Worm (Caenorhabditis elegans) whole organism, L3 larva: Measurements from ENCODE around the gene irld-61.

Source experiments
- R02D3.7 ChIP-seq: fragments of 150-350 bp; optimal IDR thresholded peaks from 2 replicates; lab custom pipeline; 2014; ENCODE audit warnings: missing biosample characterization, missing genetic modification characterization
- ZK546.5 ChIP-seq: sonication (generic microtip); optimal IDR thresholded peaks from 2 replicates; lab custom pipeline; 2017; ENCODE audit warnings: missing biosample characterization, missing genetic modification characterization
- aly-2 ChIP-seq: fragments of 150-350 bp; optimal IDR thresholded peaks from 2 replicates; lab custom pipeline; 2014; ENCODE audit warnings: missing biosample characterization, missing genetic modification characterization
- ama-1 ChIP-seq: fragments of 150-350 bp; optimal IDR thresholded peaks from 2 replicates; lab custom pipeline; 2018
- ceh-16 ChIP-seq: sonication (generic microtip); optimal IDR thresholded peaks from 2 replicates; lab custom pipeline; 2017; ENCODE audit warnings: missing biosample characterization, missing genetic modification characterization
- ceh-28 ChIP-seq: fragments of 150-350 bp; optimal IDR thresholded peaks from 2 replicates; lab custom pipeline; 2014; ENCODE audit warnings: missing biosample characterization, missing genetic modification reagents, missing genetic modification characterization
- ceh-82 ChIP-seq: fragments of 150-350 bp; optimal IDR thresholded peaks from 2 replicates; lab custom pipeline; 2014; ENCODE audit warnings: missing biosample characterization, missing genetic modification characterization
- ceh-9 ChIP-seq: sonication (generic microtip); optimal IDR thresholded peaks from 2 replicates; lab custom pipeline; 2018; ENCODE audit warnings: missing biosample characterization, missing genetic modification characterization
- daf-12 ChIP-seq: fragments of 150-350 bp; optimal IDR thresholded peaks from 2 replicates; lab custom pipeline; 2014; ENCODE audit warnings: missing biosample characterization, missing genetic modification reagents, missing genetic modification characterization
- egl-27 ChIP-seq: sonication (generic microtip); optimal IDR thresholded peaks from 4 replicates; lab custom pipeline; 2017; ENCODE audit warnings: missing biosample characterization, missing genetic modification reagents, missing genetic modification characterization
- egl-5 ChIP-seq: fragments of 150-350 bp; optimal IDR thresholded peaks from 2 replicates; lab custom pipeline; 2017; ENCODE audit warnings: missing biosample characterization, missing genetic modification reagents, missing genetic modification characterization, inconsistent platforms
- elt-1 ChIP-seq: fragments of 150-350 bp; optimal IDR thresholded peaks from 2 replicates; lab custom pipeline; 2014; ENCODE audit warnings: missing biosample characterization, missing genetic modification characterization
- elt-2 ChIP-seq: sonication (generic microtip); optimal IDR thresholded peaks from 2 replicates; lab custom pipeline; 2016; ENCODE audit warnings: missing genetic modification reagents, mild to moderate bottlenecking, missing genetic modification characterization, missing compliant biosample characterization
- elt-3 ChIP-seq, 3 experiments: fragments of 150-350 bp in 1 of 3; sonication (generic microtip) in 2 of 3; optimal IDR thresholded peaks; 2 replicates in 2 of 3; 4 replicates in 1 of 3; lab custom pipeline; 2014 to 2017; ENCODE audit warnings: missing biosample characterization in 3 of 3, missing genetic modification characterization in 3 of 3
- eor-1 ChIP-seq, 2 experiments: fragments of 150-350 bp; optimal IDR thresholded peaks; 2 replicates each; lab custom pipeline; 2014 to 2018; ENCODE audit warnings: missing biosample characterization in 2 of 2, missing genetic modification characterization in 2 of 2
- fkh-10 ChIP-seq: sonication (generic microtip); optimal IDR thresholded peaks from 2 replicates; lab custom pipeline; 2017; ENCODE audit warnings: missing biosample characterization, missing genetic modification reagents, missing genetic modification characterization
- fkh-2 ChIP-seq: fragments of 150-350 bp; optimal IDR thresholded peaks from 2 replicates; lab custom pipeline; 2014; ENCODE audit warnings: missing biosample characterization, missing genetic modification reagents, missing genetic modification characterization
- fos-1 ChIP-seq: fragments of 150-350 bp; optimal IDR thresholded peaks from 2 replicates; lab custom pipeline; 2014; ENCODE audit warnings: missing biosample characterization, missing genetic modification characterization
- jun-1 ChIP-seq: fragments of 150-350 bp; optimal IDR thresholded peaks from 2 replicates; lab custom pipeline; 2014; ENCODE audit warnings: missing biosample characterization, missing genetic modification reagents, missing genetic modification characterization
- lin-15B ChIP-seq: fragments of 150-350 bp; optimal IDR thresholded peaks from 2 replicates; lab custom pipeline; 2014; ENCODE audit warnings: missing biosample characterization, missing genetic modification characterization
- lin-39 ChIP-seq: fragments of 150-350 bp; optimal IDR thresholded peaks from 2 replicates; lab custom pipeline; 2018; ENCODE audit warnings: missing biosample characterization, missing genetic modification reagents, missing genetic modification characterization
- lsy-12 ChIP-seq: sonication (generic microtip); optimal IDR thresholded peaks from 2 replicates; lab custom pipeline; 2016; ENCODE audit warnings: mild to moderate bottlenecking, missing genetic modification characterization, missing compliant biosample characterization
- mdl-1 ChIP-seq: fragments of 150-350 bp; optimal IDR thresholded peaks from 2 replicates; lab custom pipeline; 2014; ENCODE audit warnings: missing biosample characterization, missing genetic modification characterization
- nfya-1 ChIP-seq: sonication (generic microtip); optimal IDR thresholded peaks from 2 replicates; lab custom pipeline; 2017; ENCODE audit warnings: missing genetic modification characterization, mild to moderate bottlenecking, missing compliant biosample characterization, antibody characterized with exemption, moderate library complexity; ENCODE audit not compliant: insufficient read depth
- nhr-11 ChIP-seq: fragments of 150-350 bp; optimal IDR thresholded peaks from 2 replicates; lab custom pipeline; 2014; ENCODE audit warnings: missing biosample characterization, missing genetic modification characterization
- nhr-23 ChIP-seq: fragments of 150-350 bp; optimal IDR thresholded peaks from 2 replicates; lab custom pipeline; 2014; ENCODE audit warnings: missing biosample characterization, missing genetic modification reagents, missing genetic modification characterization
- nhr-237 ChIP-seq: fragments of 150-350 bp; optimal IDR thresholded peaks from 2 replicates; lab custom pipeline; 2014; ENCODE audit warnings: missing biosample characterization, missing genetic modification characterization
- nhr-25 ChIP-seq: sonication (generic microtip); optimal IDR thresholded peaks from 2 replicates; lab custom pipeline; 2017; ENCODE audit warnings: missing biosample characterization, missing genetic modification characterization
- nhr-28 ChIP-seq: fragments of 150-350 bp; optimal IDR thresholded peaks from 2 replicates; lab custom pipeline; 2014; ENCODE audit warnings: missing biosample characterization, missing genetic modification characterization
- nhr-43 ChIP-seq: sonication (generic microtip); optimal IDR thresholded peaks from 2 replicates; lab custom pipeline; 2016; ENCODE audit warnings: mild to moderate bottlenecking, missing genetic modification characterization, missing compliant biosample characterization; ENCODE audit not compliant: poor library complexity, severe bottlenecking
- nhr-67 ChIP-seq: fragments of 150-350 bp; optimal IDR thresholded peaks from 2 replicates; lab custom pipeline; 2014; ENCODE audit warnings: missing biosample characterization, missing genetic modification characterization
- nhr-76 ChIP-seq: fragments of 150-350 bp; sonication (generic microtip); optimal IDR thresholded peaks from 5 replicates; lab custom pipeline; 2014; ENCODE audit warnings: missing biosample characterization, missing genetic modification characterization
- nhr-77 ChIP-seq: fragments of 150-350 bp; optimal IDR thresholded peaks from 2 replicates; lab custom pipeline; 2014; ENCODE audit warnings: missing biosample characterization, missing genetic modification characterization
- pha-4 ChIP-seq: fragments of 150-350 bp; optimal IDR thresholded peaks from 2 replicates; lab custom pipeline; 2014; ENCODE audit warnings: missing biosample characterization, missing genetic modification reagents, missing genetic modification characterization
- pqm-1 ChIP-seq: fragments of 150-350 bp; optimal IDR thresholded peaks from 2 replicates; lab custom pipeline; 2017; ENCODE audit warnings: missing biosample characterization, missing genetic modification characterization, inconsistent platforms
- sea-2 ChIP-seq: fragments of 150-350 bp; sonication (generic microtip); optimal IDR thresholded peaks from 4 replicates; lab custom pipeline; 2014; ENCODE audit warnings: missing biosample characterization, missing genetic modification reagents, missing genetic modification characterization
- skn-1 ChIP-seq: fragments of 150-350 bp; optimal IDR thresholded peaks from 2 replicates; lab custom pipeline; 2014; ENCODE audit warnings: missing biosample characterization, missing genetic modification characterization
- snpc-4 ChIP-seq: fragments of 150-350 bp; optimal IDR thresholded peaks from 2 replicates; lab custom pipeline; 2014; ENCODE audit warnings: missing biosample characterization, missing genetic modification characterization
- tbx-2 ChIP-seq: sonication (generic microtip); optimal IDR thresholded peaks from 2 replicates; lab custom pipeline; 2016; ENCODE audit warnings: mild to moderate bottlenecking, missing genetic modification characterization, missing compliant biosample characterization
- unc-39 ChIP-seq: sonication (generic microtip); optimal IDR thresholded peaks from 4 replicates; lab custom pipeline; 2017; ENCODE audit warnings: missing biosample characterization, missing genetic modification characterization
- unc-62 ChIP-seq: fragments of 150-350 bp; sonication (generic microtip); optimal IDR thresholded peaks from 4 replicates; lab custom pipeline; 2014; ENCODE audit warnings: missing biosample characterization, missing genetic modification reagents, missing genetic modification characterization
- zag-1 ChIP-seq: fragments of 150-350 bp; optimal IDR thresholded peaks from 2 replicates; lab custom pipeline; 2014; ENCODE audit warnings: missing biosample characterization, missing genetic modification characterization
- ztf-11 ChIP-seq: fragments of 150-350 bp; optimal IDR thresholded peaks from 2 replicates; lab custom pipeline; 2014; ENCODE audit warnings: missing biosample characterization, missing genetic modification characterization
- ztf-4 ChIP-seq: fragments of 150-350 bp; optimal IDR thresholded peaks from 2 replicates; lab custom pipeline; 2014; ENCODE audit warnings: missing biosample characterization, missing genetic modification characterization

The irld-61 gene

ce11 chrIII:12789420-12789819, 25.1 kb downstream of the irld-61 start, which contains the start of gene BE10.1:
BE10.1 (minus strand) TSS chrIII:12789520.
- TF ChIP-seq ZK546.5: no peak
- TF ChIP-seq pqm-1 (tag; lab: Kevin White, UChicago): no peak
- no peak for TF ChIP-seq ztf-11 (tag; lab: Kevin White, UChicago)
- no peak for TF ChIP-seq lin-39 (tag; lab: Kevin White, UChicago)
- no peak for TF ChIP-seq tbx-2
- no peak for TF ChIP-seq skn-1
- TF ChIP-seq daf-12 (tag; lab: Kevin White, UChicago): no peak
- no peak for TF ChIP-seq unc-62
- TF ChIP-seq nhr-76 (tag; lab: Kevin White, UChicago): no peak
- no peak for TF ChIP-seq fos-1 (tag; lab: Kevin White, UChicago)
- no peak for TF ChIP-seq snpc-4 (tag; lab: Kevin White, UChicago)
- no peak for TF ChIP-seq ceh-28 (tag; lab: Kevin White, UChicago)
- TF ChIP-seq eor-1 (tag; optimal IDR thresholded peaks at IDR 0.05; lab: Kevin White, UChicago): no peak
- no peak for TF ChIP-seq ceh-16 (tag; lab: Kevin White, UChicago)

- TF ChIP-seq ceh-28 (tag; lab: Kevin White, UChicago) (peak; percentile 93), sea-2 (no peak), unc-39 (tag; lab: Kevin White, UChicago) (no peak), fkh-10 (GFP tag; lab: Kevin White, UChicago) (no peak), ztf-4 (tag; lab: Kevin White, UChicago) (no peak)
- TF ChIP-seq, all 47 proteins: peak for 1
These were observed 29.8 kb downstream of the irld-61 start for ce11 chrIII:12794200-12794599.

ce11 chrIII:12798469-12798868, 34.1 kb downstream of the irld-61 start, which contains the start of gene agmo-1:
agmo-1 (minus strand) TSS chrIII:12798569.
- no peak for TF ChIP-seq ceh-28 (tag; lab: Kevin White, UChicago)
- TF ChIP-seq zag-1 (tag; lab: Kevin White, UChicago): no peak
- TF ChIP-seq nhr-25 (tag; lab: Kevin White, UChicago): peak; percentile 70
- no peak for TF ChIP-seq ztf-11 (tag; lab: Kevin White, UChicago)
- TF ChIP-seq jun-1 (tag; lab: Kevin White, UChicago): no peak
- TF ChIP-seq fkh-2 (tag; lab: Kevin White, UChicago): no peak
- TF ChIP-seq lsy-12 (tag; lab: Kevin White, UChicago): no peak
- TF ChIP-seq elt-1 (tag; lab: Kevin White, UChicago): no peak
- TF ChIP-seq, all 47 proteins: peak for 1

DNA sequence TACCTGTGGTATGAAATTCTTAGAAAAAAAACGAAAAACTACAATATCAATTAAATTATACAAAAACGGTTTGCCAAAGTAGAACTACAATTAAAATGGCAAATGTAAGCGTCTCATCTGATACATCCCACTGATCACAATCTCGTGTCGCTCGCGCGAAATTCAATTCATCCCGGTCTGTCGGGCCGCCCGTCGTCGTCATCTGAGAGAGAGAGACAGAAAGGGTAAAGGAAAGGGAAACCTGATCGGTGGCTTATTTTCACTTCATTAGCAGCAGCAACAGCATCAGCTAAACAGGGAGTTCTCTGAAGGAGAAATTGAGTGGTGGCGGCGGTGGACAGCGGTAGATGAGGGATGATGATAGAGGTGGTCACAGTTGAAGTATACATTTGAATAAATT, 36.2 kb downstream of the irld-61 start:
- peak; percentile 28 for TF ChIP-seq nhr-23 (tag; lab: Kevin White, UChicago)
- TF ChIP-seq ceh-16 (tag; lab: Kevin White, UChicago): no peak
- peak; percentile 75 for TF ChIP-seq nhr-25 (tag; lab: Kevin White, UChicago)
- no peak for TF ChIP-seq nhr-237 (tag; lab: Kevin White, UChicago)
- TF ChIP-seq nhr-77 (tag; lab: Kevin White, UChicago): no peak
- TF ChIP-seq ceh-9: no peak
- TF ChIP-seq lsy-12 (tag; lab: Kevin White, UChicago): no peak
- no peak for TF ChIP-seq nhr-67 (tag; lab: Kevin White, UChicago)
- TF ChIP-seq R02D3.7 (tag; lab: Kevin White, UChicago): no peak
- no peak for TF ChIP-seq unc-62
- TF ChIP-seq aly-2 (tag; lab: Kevin White, UChicago): no peak
- no peak for TF ChIP-seq tbx-2
- TF ChIP-seq ztf-4 (tag; lab: Kevin White, UChicago): no peak
- TF ChIP-seq sea-2: no peak
- TF ChIP-seq skn-1: no peak
- peak; percentile 21 for TF ChIP-seq lin-15B (tag; lab: Kevin White, UChicago)
- TF ChIP-seq zag-1 (tag; lab: Kevin White, UChicago): no peak
- TF ChIP-seq nhr-11 (tag; lab: Kevin White, UChicago): no peak
- no peak for TF ChIP-seq nhr-28
- no peak for TF ChIP-seq ama-1 (lab: Kevin White, UChicago)
- peak; percentile 14 for TF ChIP-seq elt-1 (tag; lab: Kevin White, UChicago)
- TF ChIP-seq egl-27 (tag; lab: Kevin White, UChicago): no peak
- no peak for TF ChIP-seq ZK546.5
- no peak for TF ChIP-seq eor-1 (tag; optimal IDR thresholded peaks at IDR 0.05; lab: Kevin White, UChicago)
- no peak for TF ChIP-seq fkh-10 (GFP tag; lab: Kevin White, UChicago)
- TF ChIP-seq pha-4: no peak
- TF ChIP-seq egl-5 (tag; lab: Kevin White, UChicago): no peak
- no peak for TF ChIP-seq nhr-76 (tag; lab: Kevin White, UChicago)
- no peak for TF ChIP-seq elt-3 (tag; optimal IDR thresholded peaks at IDR 0.05; lab: Kevin White, UChicago)
- TF ChIP-seq pqm-1 (tag; lab: Kevin White, UChicago): no peak
- no peak for TF ChIP-seq ztf-11 (tag; lab: Kevin White, UChicago)
- TF ChIP-seq mdl-1 (tag; lab: Kevin White, UChicago): no peak
- TF ChIP-seq fos-1 (tag; lab: Kevin White, UChicago): no peak
- TF ChIP-seq nhr-43 (tag; lab: Kevin White, UChicago): peak; percentile 16
- no peak for TF ChIP-seq ceh-82 (tag; lab: Kevin White, UChicago)
- no peak for TF ChIP-seq nfya-1 (tag; lab: Kevin White, UChicago)
- TF ChIP-seq fkh-2 (tag; lab: Kevin White, UChicago): no peak
- TF ChIP-seq lin-39 (tag; lab: Kevin White, UChicago): no peak
- TF ChIP-seq elt-2 (tag; lab: Kevin White, UChicago): no peak
- no peak for TF ChIP-seq daf-12 (tag; lab: Kevin White, UChicago)
- TF ChIP-seq ceh-28 (tag; lab: Kevin White, UChicago): no peak
- TF ChIP-seq, all 47 proteins: peak for 5
